Worm (Caenorhabditis elegans) whole organism, L4 larva: ENCODE data around the gene C27F2.10.

ENCODE experiments used
- egl-27 ChIP-seq: sonication (generic microtip); optimal IDR thresholded peaks from 3 replicates; lab custom pipeline; 2017; ENCODE audit warnings: missing biosample characterization, missing genetic modification reagents, missing genetic modification characterization
- nhr-6 ChIP-seq: fragments of 150-350 bp; optimal IDR thresholded peaks from 2 replicates; lab custom pipeline; 2014; ENCODE audit warnings: missing biosample characterization, missing genetic modification characterization
- nhr-76 ChIP-seq: fragments of 150-350 bp; optimal IDR thresholded peaks from 2 replicates; lab custom pipeline; 2014; ENCODE audit warnings: missing biosample characterization, missing genetic modification characterization
- unc-130 ChIP-seq: sonication (generic microtip); optimal IDR thresholded peaks from 2 replicates; lab custom pipeline; 2016; ENCODE audit warnings: missing genetic modification reagents, missing genetic modification characterization, missing compliant biosample characterization

- TF ChIP-seq unc-130 (GFP tag; lab: Kevin White, UChicago) (no peak), nhr-76 (tag; lab: Kevin White, UChicago) (no peak), egl-27 (tag; lab: Kevin White, UChicago) (no peak), nhr-6 (tag; lab: Kevin White, UChicago) (no peak)
These were observed 30.1 kb downstream of the C27F2.10 start, which contains the start of gene C26E6.1 for ce11 chrIII:4956566-4956965.
